Fruit fly (Drosophila melanogaster): ENCODE data around the gene vanin-like.

DNA sequence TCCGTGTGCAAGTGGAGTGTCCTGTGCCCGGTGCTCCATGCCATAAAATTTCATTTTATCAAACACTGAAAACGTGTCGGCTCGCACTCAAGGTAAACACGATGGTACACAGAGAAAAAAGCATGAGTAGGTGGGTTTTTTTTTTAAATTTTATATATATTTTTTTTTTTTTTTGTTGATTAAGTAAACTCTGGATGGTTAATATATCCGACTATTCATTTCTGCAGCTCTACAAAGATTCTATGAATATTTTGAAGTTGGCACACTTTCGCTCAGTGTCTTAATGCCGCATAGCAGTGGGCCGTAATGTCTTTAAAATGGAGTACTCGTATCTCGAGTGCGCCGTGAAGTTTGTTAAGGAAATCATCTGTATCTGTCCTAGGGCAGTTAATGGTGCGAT lies 50.4 kb downstream of the vanin-like start:
- no peak for TF ChIP-seq CG15011 (GFP tag; optimal IDR thresholded peaks at IDR 0.05)
- no peak for TF ChIP-seq tio (GFP tag; optimal IDR thresholded peaks at IDR 0.05)
- TF ChIP-seq Lpt (GFP tag; optimal IDR thresholded peaks at IDR 0.05): no peak
- TF ChIP-seq en (GFP tag; optimal IDR thresholded peaks at IDR 0.05): no peak
- TF ChIP-seq Optix (GFP tag; IDR thresholded peaks at IDR 0.05): no peak
- TF ChIP-seq zfh1 (GFP tag; IDR thresholded peaks at IDR 0.05): no peak
- no peak for TF ChIP-seq eyg (GFP tag; optimal IDR thresholded peaks at IDR 0.05)
- no peak for TF ChIP-seq corto (GFP tag; optimal IDR thresholded peaks at IDR 0.05)
- no peak for TF ChIP-seq sqz (GFP tag; optimal IDR thresholded peaks at IDR 0.05)
- TF ChIP-seq CG18764 (GFP tag; optimal IDR thresholded peaks at IDR 0.05): no peak
- TF ChIP-seq CG1233 (GFP tag; optimal IDR thresholded peaks at IDR 0.05): no peak
- TF ChIP-seq Atf3 (GFP tag; optimal IDR thresholded peaks at IDR 0.05): no peak
